Fruit fly (Drosophila melanogaster) whole organism, embryonic: ENCODE measurements around the gene Pebp1.
A peak's percentile ranks its signal among the peaks of the same experiment; 100 is the strongest.

Source experiments
- Asciz ChIP-seq: fragments of 200-800 bp; sonication (Bioruptor generic); optimal IDR thresholded peaks from 2 replicates; lab custom pipeline; 2017; ENCODE audit warnings: missing biosample characterization, mild to moderate bottlenecking, missing genetic modification characterization, missing genetic modification reagents
- Awh ChIP-seq: fragments of 200-800 bp; sonication (Bioruptor generic); IDR thresholded peaks from 2 replicates; pipeline ENCODE4, ENCODE4 v1.3.6; 2022; ENCODE audit warnings: missing biosample characterization, missing genetic modification characterization
- CG10209 ChIP-seq: fragments of 200-800 bp; sonication (Bioruptor generic); optimal IDR thresholded peaks from 3 replicates; lab custom pipeline; 2017; ENCODE audit warnings: missing biosample characterization, mild to moderate bottlenecking, missing genetic modification characterization, missing genetic modification reagents
- CG1024 ChIP-seq: fragments of 200-800 bp; sonication (Bioruptor generic); IDR thresholded peaks from 2 replicates; pipeline ENCODE4 v1.3.6; 2022; ENCODE audit warnings: missing biosample characterization, missing genetic modification characterization
- CG12071 ChIP-seq: fragments of 200-800 bp; sonication (Bioruptor generic); optimal IDR thresholded peaks from 3 replicates; lab custom pipeline; 2018; ENCODE audit warnings: missing biosample characterization, mild to moderate bottlenecking, missing genetic modification characterization
- CG13894 ChIP-seq: fragments of 200-800 bp; sonication (Bioruptor generic); optimal IDR thresholded peaks from 3 replicates; lab custom pipeline; 2018; ENCODE audit warnings: missing biosample characterization, mild to moderate bottlenecking, missing genetic modification characterization, moderate library complexity
- CG14014 ChIP-seq: fragments of 200-800 bp; sonication (Bioruptor generic); IDR thresholded peaks from 2 replicates; pipeline ENCODE4 v1.3.6; 2022; ENCODE audit warnings: missing biosample characterization, missing genetic modification characterization
- CG17912 ChIP-seq: fragments of 200-800 bp; sonication (Bioruptor generic); optimal IDR thresholded peaks from 2 replicates; lab custom pipeline; 2018; ENCODE audit warnings: missing biosample characterization, mild to moderate bottlenecking, missing genetic modification characterization
- CG18619 ChIP-seq: fragments of 200-800 bp; sonication (Bioruptor generic); optimal IDR thresholded peaks from 3 replicates; lab custom pipeline; 2017; ENCODE audit warnings: missing biosample characterization, mild to moderate bottlenecking, missing genetic modification characterization
- CG2678 ChIP-seq: fragments of 200-800 bp; sonication (Bioruptor generic); optimal IDR thresholded peaks from 3 replicates; lab custom pipeline; 2019; ENCODE audit warnings: missing biosample characterization, mild to moderate bottlenecking, missing genetic modification characterization, moderate library complexity
- CG30020 ChIP-seq: fragments of 200-800 bp; optimal IDR thresholded peaks from 2 replicates; lab custom pipeline; 2019; ENCODE audit warnings: missing biosample characterization, mild to moderate bottlenecking, missing genetic modification characterization, moderate library complexity
- CG30403 ChIP-seq: fragments of 200-800 bp; sonication (Bioruptor generic); optimal IDR thresholded peaks from 3 replicates; lab custom pipeline; 2016; ENCODE audit warnings: missing biosample characterization, missing genetic modification characterization
- CG30431 ChIP-seq: fragments of 200-800 bp; sonication (Bioruptor generic); optimal IDR thresholded peaks from 2 replicates; lab custom pipeline; 2017; ENCODE audit warnings: missing biosample characterization, missing genetic modification characterization
- CG4424 ChIP-seq: fragments of 200-800 bp; sonication (Bioruptor generic); optimal IDR thresholded peaks from 3 replicates; lab custom pipeline; 2016; ENCODE audit warnings: missing biosample characterization, missing genetic modification characterization
- CG5180 ChIP-seq: fragments of 200-800 bp; sonication (Bioruptor generic); optimal IDR thresholded peaks from 3 replicates; lab custom pipeline; 2017; ENCODE audit warnings: missing biosample characterization, missing genetic modification characterization, mild to moderate bottlenecking, moderate library complexity, missing genetic modification reagents
- CG6175 ChIP-seq: fragments of 200-800 bp; sonication (Bioruptor generic); IDR thresholded peaks from 3 replicates; pipeline ENCODE4 v1.3.6; 2022; ENCODE audit warnings: missing biosample characterization, missing genetic modification characterization
- CG6791 ChIP-seq: fragments of 200-800 bp; sonication (Bioruptor generic); IDR thresholded peaks from 3 replicates; pipeline ENCODE4 v1.3.6; 2022; ENCODE audit warnings: missing biosample characterization, missing genetic modification characterization; ENCODE audit not compliant: partially characterized antibody
- CG6813 ChIP-seq: fragments of 200-800 bp; sonication (Bioruptor generic); optimal IDR thresholded peaks from 2 replicates; lab custom pipeline; 2017; ENCODE audit warnings: missing biosample characterization, missing genetic modification characterization, mild to moderate bottlenecking, moderate library complexity, missing genetic modification reagents
- CG7556 ChIP-seq: fragments of 200-800 bp; sonication (Bioruptor generic); optimal IDR thresholded peaks from 2 replicates; lab custom pipeline; 2017; ENCODE audit warnings: missing biosample characterization, mild to moderate bottlenecking, missing genetic modification characterization
- CG7928 ChIP-seq: fragments of 200-800 bp; sonication (Bioruptor generic); optimal IDR thresholded peaks from 2 replicates; lab custom pipeline; 2017; ENCODE audit warnings: missing biosample characterization, mild to moderate bottlenecking, missing genetic modification characterization
- Drgx ChIP-seq: fragments of 200-800 bp; sonication (Bioruptor generic); IDR thresholded peaks from 2 replicates; pipeline ENCODE4 v1.3.6; 2022; ENCODE audit warnings: missing biosample characterization, missing genetic modification characterization
- Lim3 ChIP-seq: fragments of 200-800 bp; sonication (Bioruptor generic); IDR thresholded peaks from 2 replicates; pipeline ENCODE4 v1.3.6; 2022; ENCODE audit warnings: missing biosample characterization, missing genetic modification characterization
- MESR4 ChIP-seq: fragments of 200-800 bp; sonication (Bioruptor generic); optimal IDR thresholded peaks from 2 replicates; lab custom pipeline; 2018; ENCODE audit warnings: missing biosample characterization, mild to moderate bottlenecking, missing genetic modification characterization, moderate library complexity
- Med ChIP-seq: fragments of 200-800 bp; sonication (Bioruptor generic); peaks from one replicate; lab custom pipeline; 2016; ENCODE audit warnings: missing biosample characterization, missing genetic modification characterization, mild to moderate bottlenecking, inconsistent platforms, moderate library complexity
- Sox102F ChIP-seq: fragments of 200-800 bp; sonication (Bioruptor generic); optimal IDR thresholded peaks from 2 replicates; lab custom pipeline; 2018; ENCODE audit warnings: missing biosample characterization, mild to moderate bottlenecking, missing genetic modification characterization, moderate library complexity
- Sry-β ChIP-seq: fragments of 200-800 bp; sonication (Bioruptor generic); optimal IDR thresholded peaks from 2 replicates; lab custom pipeline; 2018; ENCODE audit warnings: missing biosample characterization, mild to moderate bottlenecking, missing genetic modification characterization, moderate library complexity
- Xbp1 ChIP-seq: fragments of 200-800 bp; sonication (Bioruptor generic); optimal IDR thresholded peaks from 3 replicates; lab custom pipeline; 2016; ENCODE audit warnings: missing biosample characterization, mild to moderate bottlenecking, missing genetic modification characterization
- ac ChIP-seq: fragments of 200-800 bp; sonication (Bioruptor generic); optimal IDR thresholded peaks from 3 replicates; lab custom pipeline; 2017; ENCODE audit warnings: missing biosample characterization, mild to moderate bottlenecking, missing genetic modification characterization
- al ChIP-seq: fragments of 200-800 bp; sonication (Bioruptor generic); IDR thresholded peaks from 2 replicates; pipeline ENCODE4 v1.3.6; 2022; ENCODE audit warnings: missing biosample characterization, missing genetic modification characterization
- amos ChIP-seq: fragments of 200-800 bp; sonication (Bioruptor generic); IDR thresholded peaks from 2 replicates; pipeline ENCODE4 v1.3.6; 2022; ENCODE audit warnings: missing biosample characterization, missing genetic modification characterization; ENCODE audit not compliant: partially characterized antibody
- az2 ChIP-seq: fragments of 200-800 bp; sonication (Bioruptor generic); optimal IDR thresholded peaks from 3 replicates; lab custom pipeline; 2016; ENCODE audit warnings: missing biosample characterization, missing genetic modification characterization
- cas ChIP-seq: fragments of 200-800 bp; sonication (Bioruptor generic); IDR thresholded peaks from 2 replicates; pipeline ENCODE4 v1.3.6; 2022; ENCODE audit warnings: missing biosample characterization, missing genetic modification characterization
- chif ChIP-seq, 2 experiments: fragments of 200-800 bp; sonication (Bioruptor generic); optimal IDR thresholded peaks; 3 replicates each; lab custom pipeline; 2016; ENCODE audit warnings: missing biosample characterization in 2 of 2, missing genetic modification characterization in 2 of 2
- chm ChIP-seq: fragments of 200-800 bp; sonication (Bioruptor generic); IDR thresholded peaks from 2 replicates; pipeline ENCODE4 v1.3.6; 2022; ENCODE audit warnings: missing biosample characterization, missing genetic modification characterization
- dan ChIP-seq: fragments of 200-800 bp; sonication (Bioruptor generic); IDR thresholded peaks from 2 replicates; pipeline ENCODE4 v1.3.6; 2022; ENCODE audit warnings: missing biosample characterization, missing genetic modification characterization
- dmrt99B ChIP-seq: fragments of 200-800 bp; sonication (Bioruptor generic); optimal IDR thresholded peaks from 2 replicates; lab custom pipeline; 2018; ENCODE audit warnings: missing biosample characterization, mild to moderate bottlenecking, missing genetic modification characterization, moderate library complexity
- ems ChIP-seq: fragments of 200-800 bp; sonication (Bioruptor generic); optimal IDR thresholded peaks from 3 replicates; lab custom pipeline; 2016; ENCODE audit warnings: missing biosample characterization, missing genetic modification characterization
- fu2 ChIP-seq: fragments of 200-800 bp; sonication (Bioruptor generic); optimal IDR thresholded peaks from 2 replicates; lab custom pipeline; 2016; ENCODE audit warnings: missing biosample characterization, missing genetic modification characterization
- gem ChIP-seq: fragments of 200-800 bp; sonication (Bioruptor generic); optimal IDR thresholded peaks from 2 replicates; lab custom pipeline; 2019; ENCODE audit warnings: missing biosample characterization, mild to moderate bottlenecking, missing genetic modification characterization, moderate library complexity
- her ChIP-seq: fragments of 200-800 bp; sonication (Bioruptor generic); optimal IDR thresholded peaks from 2 replicates; lab custom pipeline; 2016; ENCODE audit warnings: missing biosample characterization, missing genetic modification characterization
- inv ChIP-seq: fragments of 200-800 bp; sonication (Bioruptor generic); IDR thresholded peaks from 2 replicates; pipeline ENCODE4 v1.3.6; 2022; ENCODE audit warnings: missing biosample characterization, missing genetic modification characterization; ENCODE audit not compliant: partially characterized antibody
- lmd ChIP-seq: fragments of 200-800 bp; sonication (Bioruptor generic); IDR thresholded peaks from 2 replicates; pipeline ENCODE4 v1.3.6; 2022; ENCODE audit warnings: missing biosample characterization, missing genetic modification characterization
- lov ChIP-seq, 2 experiments: fragments of 200-800 bp in 1 of 2; fragments of >200 bp in 1 of 2; sonication (Bioruptor generic) in 1 of 2; IDR thresholded peaks in 1 of 2; optimal IDR thresholded peaks in 1 of 2; 2 replicates in 1 of 2; 3 replicates in 1 of 2; pipeline versions ENCODE4 v1.3.6 to Lab custom; 2017 to 2022; ENCODE audit warnings: missing biosample characterization in 1 of 2, missing genetic modification characterization in 1 of 2
- maf-S ChIP-seq: fragments of 200-800 bp; sonication (Bioruptor generic); optimal IDR thresholded peaks from 2 replicates; lab custom pipeline; 2016; ENCODE audit warnings: missing biosample characterization, missing genetic modification characterization
- nmo ChIP-seq: fragments of 200-800 bp; sonication (Bioruptor generic); optimal IDR thresholded peaks from 2 replicates; lab custom pipeline; 2018; ENCODE audit warnings: missing biosample characterization, mild to moderate bottlenecking, missing genetic modification characterization, moderate library complexity
- pros ChIP-seq: fragments of 200-800 bp; sonication (Bioruptor generic); optimal IDR thresholded peaks from 3 replicates; lab custom pipeline; 2019; ENCODE audit warnings: missing biosample characterization, mild to moderate bottlenecking, missing genetic modification characterization, moderate library complexity
- schlank ChIP-seq: fragments of 200-800 bp; sonication (Bioruptor generic); optimal IDR thresholded peaks from 2 replicates; lab custom pipeline; 2018; ENCODE audit warnings: missing biosample characterization, mild to moderate bottlenecking, missing genetic modification characterization
- sens ChIP-seq: fragments of 200-800 bp; sonication (Bioruptor generic); peaks from one replicate; lab custom pipeline; 2016; ENCODE audit warnings: missing biosample characterization, missing genetic modification characterization
- shn ChIP-seq: fragments of 200-800 bp; sonication (Bioruptor generic); optimal IDR thresholded peaks from 3 replicates; lab custom pipeline; 2016; ENCODE audit warnings: missing biosample characterization, missing genetic modification characterization
- stc ChIP-seq: fragments of 200-800 bp; sonication (Bioruptor generic); IDR thresholded peaks from 2 replicates; pipeline ENCODE4 v1.3.6; 2022; ENCODE audit warnings: missing biosample characterization, missing genetic modification characterization
- tna ChIP-seq: fragments of 200-800 bp; sonication (Bioruptor generic); IDR thresholded peaks from 2 replicates; pipeline ENCODE4 v1.3.6; 2022; ENCODE audit warnings: missing biosample characterization, missing genetic modification characterization; ENCODE audit not compliant: partially characterized antibody

Gene Pebp1

DNA sequence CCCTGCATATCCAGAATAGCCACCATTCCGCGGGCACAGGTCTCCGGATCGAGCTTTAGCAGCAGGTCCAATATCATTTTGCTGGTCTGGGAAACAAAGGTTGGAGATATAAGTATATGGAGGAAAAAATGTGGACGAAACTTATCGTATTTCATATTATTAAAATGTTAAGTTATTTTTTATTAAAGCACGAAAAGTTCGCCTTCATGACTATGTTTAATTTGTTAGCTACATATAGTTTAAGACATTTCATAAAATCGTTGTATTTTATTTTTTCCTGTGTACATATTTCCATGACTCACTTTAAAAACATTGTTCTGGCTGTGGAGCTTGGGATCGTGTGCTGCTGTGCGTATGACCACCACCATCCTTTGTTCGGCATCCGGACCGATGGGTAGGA, 41.8 kb upstream of the Pebp1 start (continued):
- no peak for TF ChIP-seq CG1024 (GFP tag; lab: Robert Waterston, UW)
- TF ChIP-seq schlank (tag; lab: Kevin White, UChicago): no peak
- TF ChIP-seq pros: no peak
- TF ChIP-seq sens: peak; percentile 54
- no peak for TF ChIP-seq CG4424 (GFP tag; lab: Kevin White, UChicago)
- TF ChIP-seq CG30431 (GFP tag; lab: Kevin White, UChicago): no peak
- no peak for TF ChIP-seq MESR4 (GFP tag; lab: Kevin White, UChicago)
- peak; percentile 6 for TF ChIP-seq dmrt99B
- no peak for TF ChIP-seq CG18619 (GFP tag; lab: Kevin White, UChicago)
- peak; percentile 34 for TF ChIP-seq Sox102F
- no peak for TF ChIP-seq CG7928 (GFP tag; lab: Kevin White, UChicago)
- TF ChIP-seq chif (GFP tag; optimal IDR thresholded peaks at IDR 0.05; lab: Kevin White, UChicago): no peak
- no peak for TF ChIP-seq stc (GFP tag; lab: Robert Waterston, UW)
- TF ChIP-seq her (GFP tag; lab: Kevin White, UChicago): no peak
- TF ChIP-seq fu2 (GFP tag; lab: Kevin White, UChicago): no peak
- TF ChIP-seq CG5180 (GFP tag; lab: Kevin White, UChicago): no peak
- TF ChIP-seq Asciz (GFP tag; lab: Kevin White, UChicago): no peak
- TF ChIP-seq CG6813 (GFP tag; lab: Kevin White, UChicago): no peak
- TF ChIP-seq CG14014 (GFP tag; lab: Robert Waterston, UW): no peak
- no peak for TF ChIP-seq CG10209 (GFP tag; lab: Kevin White, UChicago)
- TF ChIP-seq Lim3 (GFP tag; lab: Robert Waterston, UW): no peak
- TF ChIP-seq ac (GFP tag; lab: Kevin White, UChicago): no peak
- TF ChIP-seq ems (GFP tag; lab: Kevin White, UChicago): no peak
- no peak for TF ChIP-seq CG13894
- TF ChIP-seq cas (GFP tag; lab: Robert Waterston, UW): no peak
- no peak for TF ChIP-seq amos (GFP tag; lab: Robert Waterston, UW)
- TF ChIP-seq dan (GFP tag; lab: Robert Waterston, UW): no peak
- TF ChIP-seq lov (optimal IDR thresholded peaks at IDR 0.05; lab: Kevin White, UChicago): no peak
- no peak for TF ChIP-seq lov (GFP tag; IDR thresholded peaks at IDR 0.05; lab: Robert Waterston, UW)
- no peak for TF ChIP-seq lmd (GFP tag; lab: Robert Waterston, UW)
- no peak for TF ChIP-seq CG2678 (tag; lab: Kevin White, UChicago)
- peak; percentile 14 for TF ChIP-seq Xbp1 (GFP tag; lab: Kevin White, UChicago)
- TF ChIP-seq shn: no peak
- TF ChIP-seq CG17912 (GFP tag; lab: Kevin White, UChicago): no peak
- TF ChIP-seq CG6791 (GFP tag; lab: Robert Waterston, UW): no peak
- TF ChIP-seq CG30403: no peak
- TF ChIP-seq Sry-β (GFP tag; lab: Kevin White, UChicago): no peak
- TF ChIP-seq Drgx (GFP tag; lab: Robert Waterston, UW): peak; percentile 45
- no peak for TF ChIP-seq Med (GFP tag; lab: Kevin White, UChicago)
- TF ChIP-seq Awh: no peak
- TF ChIP-seq nmo (GFP tag; lab: Kevin White, UChicago): no peak
- no peak for TF ChIP-seq chm (GFP tag; lab: Robert Waterston, UW)
- TF ChIP-seq CG6175 (GFP tag; lab: Robert Waterston, UW): no peak
- no peak for TF ChIP-seq CG12071 (GFP tag; lab: Kevin White, UChicago)
- TF ChIP-seq al: no peak
- TF ChIP-seq gem (tag; lab: Kevin White, UChicago): peak; percentile 25
- no peak for TF ChIP-seq inv (GFP tag; lab: Robert Waterston, UW)
- TF ChIP-seq maf-S (GFP tag; lab: Kevin White, UChicago): no peak
- TF ChIP-seq CG30020 (tag; lab: Kevin White, UChicago): no peak
- no peak for TF ChIP-seq CG7556 (GFP tag; lab: Kevin White, UChicago)
- TF ChIP-seq tna (GFP tag; lab: Robert Waterston, UW): no peak
- peak; percentile 4 for TF ChIP-seq az2 (GFP tag; lab: Kevin White, UChicago)
